Fruit fly (Drosophila melanogaster) whole organism, embryonic: Measurements from ENCODE around the gene IntS4.

Source experiments
- Abd-B ChIP-seq: fragments of 200-800 bp; sonication (Bioruptor generic); optimal IDR thresholded peaks from 2 replicates; lab custom pipeline; 2018; ENCODE audit warnings: missing biosample characterization, mild to moderate bottlenecking, missing genetic modification characterization, moderate library complexity
- Atf-2 ChIP-seq: fragments of 200-800 bp; sonication (Bioruptor generic); optimal IDR thresholded peaks from 2 replicates; lab custom pipeline; 2016; ENCODE audit warnings: missing biosample characterization, missing genetic modification characterization
- Atf6 ChIP-seq: fragments of 200-800 bp; sonication (Bioruptor generic); IDR thresholded peaks from 2 replicates; pipeline ENCODE4 v1.3.6; 2022; ENCODE audit warnings: missing biosample characterization, missing genetic modification characterization
- Bdp1 ChIP-seq: fragments of 200-800 bp; sonication (Bioruptor generic); optimal IDR thresholded peaks from 3 replicates; lab custom pipeline; 2016; ENCODE audit warnings: missing biosample characterization, missing genetic modification characterization
- CG10543 ChIP-seq: fragments of 200-800 bp; sonication (Bioruptor generic); optimal IDR thresholded peaks from 3 replicates; lab custom pipeline; 2017; ENCODE audit warnings: missing biosample characterization, mild to moderate bottlenecking, missing genetic modification characterization, moderate library complexity
- CG12155 ChIP-seq: fragments of 200-800 bp; sonication (Bioruptor generic); optimal IDR thresholded peaks from 3 replicates; lab custom pipeline; 2016; ENCODE audit warnings: missing biosample characterization, missing genetic modification characterization
- CG14050 ChIP-seq: fragments of 200-800 bp; sonication (Bioruptor generic); IDR thresholded peaks from 3 replicates; pipeline ENCODE4 v1.3.6; 2022; ENCODE audit warnings: missing biosample characterization, missing genetic modification characterization
- CG14965 ChIP-seq: fragments of 200-800 bp; sonication (Bioruptor generic); optimal IDR thresholded peaks from 2 replicates; lab custom pipeline; 2016; ENCODE audit warnings: missing biosample characterization, missing genetic modification characterization, borderline replicate concordance
- CG16863 ChIP-seq: fragments of 200-800 bp; sonication (Bioruptor generic); optimal IDR thresholded peaks from 3 replicates; lab custom pipeline; 2016; ENCODE audit warnings: missing biosample characterization, missing genetic modification characterization
- CG1792 ChIP-seq: fragments of 200-800 bp; sonication (Bioruptor generic); optimal IDR thresholded peaks from 2 replicates; lab custom pipeline; 2016; ENCODE audit warnings: missing biosample characterization, missing genetic modification characterization
- CG18011 ChIP-seq: fragments of 200-800 bp; sonication (Bioruptor generic); optimal IDR thresholded peaks from 2 replicates; lab custom pipeline; 2017; ENCODE audit warnings: missing biosample characterization, missing genetic modification characterization, mild to moderate bottlenecking, moderate library complexity, missing genotype
- CG18476 ChIP-seq: fragments of 200-800 bp; sonication (Bioruptor generic); optimal IDR thresholded peaks from 2 replicates; lab custom pipeline; 2016; ENCODE audit warnings: missing biosample characterization, mild to moderate bottlenecking, missing genetic modification characterization
- CG33213 ChIP-seq: fragments of 200-800 bp; sonication (Bioruptor generic); optimal IDR thresholded peaks from 3 replicates; lab custom pipeline; 2016; ENCODE audit warnings: missing biosample characterization, missing genetic modification characterization
- CG3407 ChIP-seq: fragments of 200-800 bp; sonication (Bioruptor generic); optimal IDR thresholded peaks from 2 replicates; lab custom pipeline; 2018; ENCODE audit warnings: missing biosample characterization, mild to moderate bottlenecking, missing genetic modification characterization
- CG3838 ChIP-seq: fragments of 200-800 bp; sonication (Bioruptor generic); optimal IDR thresholded peaks from 3 replicates; lab custom pipeline; 2016; ENCODE audit warnings: missing biosample characterization, missing genetic modification characterization
- CG6175 ChIP-seq: fragments of 200-800 bp; sonication (Bioruptor generic); IDR thresholded peaks from 3 replicates; pipeline ENCODE4 v1.3.6; 2022; ENCODE audit warnings: missing biosample characterization, missing genetic modification characterization
- CG6765 ChIP-seq: fragments of 200-800 bp; sonication (Bioruptor generic); optimal IDR thresholded peaks from 3 replicates; lab custom pipeline; 2017; ENCODE audit warnings: missing biosample characterization, mild to moderate bottlenecking, missing genetic modification characterization
- CHES-1-like ChIP-seq: fragments of 200-800 bp; sonication (Bioruptor generic); optimal IDR thresholded peaks from 2 replicates; lab custom pipeline; 2016; ENCODE audit warnings: missing biosample characterization, missing genetic modification characterization
- Camta ChIP-seq: fragments of 200-800 bp; sonication (Bioruptor generic); optimal IDR thresholded peaks from 2 replicates; lab custom pipeline; 2016; ENCODE audit warnings: missing biosample characterization, missing genetic modification characterization
- Dip2 ChIP-seq: fragments of 200-800 bp; sonication (Bioruptor generic); IDR thresholded peaks from 2 replicates; pipeline ENCODE4 v1.3.6; 2022; ENCODE audit warnings: missing biosample characterization, missing genetic modification characterization
- Drgx ChIP-seq: fragments of 200-800 bp; sonication (Bioruptor generic); IDR thresholded peaks from 2 replicates; pipeline ENCODE4 v1.3.6; 2022; ENCODE audit warnings: missing biosample characterization, missing genetic modification characterization
- Eip74EF ChIP-seq, 2 experiments: fragments of 200-800 bp in 1 of 2; fragments of >200 bp in 1 of 2; sonication (Bioruptor generic) in 1 of 2; optimal IDR thresholded peaks; 2 replicates each; lab custom pipeline; 2017 to 2019; ENCODE audit warnings: missing biosample characterization in 2 of 2, missing genetic modification characterization in 2 of 2, mild to moderate bottlenecking in 1 of 2, moderate library complexity in 1 of 2
- Ets97D ChIP-seq: fragments of 200-800 bp; sonication (Bioruptor generic); optimal IDR thresholded peaks from 3 replicates; lab custom pipeline; 2016; ENCODE audit warnings: missing biosample characterization, missing genetic modification characterization
- Fer2 ChIP-seq: fragments of 200-800 bp; sonication (Bioruptor generic); optimal IDR thresholded peaks from 2 replicates; lab custom pipeline; 2018; ENCODE audit warnings: missing biosample characterization, mild to moderate bottlenecking, missing genetic modification characterization, moderate library complexity
- H2.0 ChIP-seq: fragments of 200-800 bp; sonication (Bioruptor generic); IDR thresholded peaks from 2 replicates; pipeline ENCODE4 v1.3.6; 2022; ENCODE audit warnings: missing biosample characterization, missing genetic modification characterization
- HLHmδ ChIP-seq: fragments of 200-800 bp; sonication (Bioruptor generic); optimal IDR thresholded peaks from 2 replicates; lab custom pipeline; 2018; ENCODE audit warnings: missing biosample characterization, mild to moderate bottlenecking, missing genetic modification characterization, moderate library complexity
- Lpt ChIP-seq: fragments of >200 bp; optimal IDR thresholded peaks from 2 replicates; lab custom pipeline; 2018; ENCODE audit warnings: missing biosample characterization, missing genetic modification characterization
- NK7.1 ChIP-seq: fragments of 200-800 bp; sonication (Bioruptor generic); optimal IDR thresholded peaks from 3 replicates; lab custom pipeline; 2016; ENCODE audit warnings: missing biosample characterization, missing genetic modification characterization
- NfI ChIP-seq: fragments of 200-800 bp; sonication (Bioruptor generic); optimal IDR thresholded peaks from 3 replicates; lab custom pipeline; 2018; ENCODE audit warnings: missing biosample characterization, mild to moderate bottlenecking, missing genetic modification characterization, moderate library complexity
- Opbp ChIP-seq: fragments of 200-800 bp; sonication (Bioruptor generic); IDR thresholded peaks from 3 replicates; pipeline ENCODE4 v1.3.6; 2022; ENCODE audit warnings: missing biosample characterization, missing genetic modification characterization; ENCODE audit not compliant: partially characterized antibody
- Pdp1 ChIP-seq, 2 experiments: fragments of 200-800 bp; sonication (Bioruptor generic); optimal IDR thresholded peaks; 3 replicates each; lab custom pipeline; 2016; ENCODE audit warnings: missing biosample characterization in 2 of 2, missing genetic modification characterization in 2 of 2, mild to moderate bottlenecking in 1 of 2, moderate library complexity in 1 of 2
- Side ChIP-seq: fragments of 200-800 bp; sonication (Bioruptor generic); optimal IDR thresholded peaks from 2 replicates; lab custom pipeline; 2016; ENCODE audit warnings: missing biosample characterization, missing genetic modification characterization
- Usf ChIP-seq: fragments of 200-800 bp; sonication (Bioruptor generic); optimal IDR thresholded peaks from 2 replicates; lab custom pipeline; 2017; ENCODE audit warnings: missing genotype, missing biosample characterization, missing genetic modification characterization
- ase ChIP-seq: fragments of 200-800 bp; sonication (Bioruptor generic); IDR thresholded peaks from 3 replicates; pipeline ENCODE4 v1.3.6; 2022; ENCODE audit warnings: missing biosample characterization, missing genetic modification characterization
- ato ChIP-seq: fragments of 200-800 bp; sonication (Bioruptor generic); IDR thresholded peaks from 2 replicates; pipeline ENCODE4 v1.3.6; 2022; ENCODE audit warnings: missing biosample characterization, missing genetic modification characterization; ENCODE audit not compliant: partially characterized antibody
- az2 ChIP-seq: fragments of 200-800 bp; sonication (Bioruptor generic); optimal IDR thresholded peaks from 3 replicates; lab custom pipeline; 2016; ENCODE audit warnings: missing biosample characterization, missing genetic modification characterization
- bab2 ChIP-seq: fragments of 200-800 bp; sonication (Bioruptor generic); optimal IDR thresholded peaks from 2 replicates; lab custom pipeline; 2016; ENCODE audit warnings: missing biosample characterization, missing genetic modification characterization
- bigmax ChIP-seq: fragments of 200-800 bp; sonication (Bioruptor generic); optimal IDR thresholded peaks from 2 replicates; lab custom pipeline; 2018; ENCODE audit warnings: missing biosample characterization, mild to moderate bottlenecking, missing genetic modification characterization
- btn ChIP-seq: fragments of 200-800 bp; sonication (Bioruptor generic); optimal IDR thresholded peaks from 2 replicates; lab custom pipeline; 2016; ENCODE audit warnings: missing biosample characterization, missing genetic modification characterization
- cad ChIP-seq: fragments of >200 bp; optimal IDR thresholded peaks from 2 replicates; lab custom pipeline; 2017; ENCODE audit warnings: missing biosample characterization, missing genetic modification characterization
- dan ChIP-seq: fragments of 200-800 bp; sonication (Bioruptor generic); IDR thresholded peaks from 2 replicates; pipeline ENCODE4 v1.3.6; 2022; ENCODE audit warnings: missing biosample characterization, missing genetic modification characterization
- en ChIP-seq: fragments of 200-800 bp; sonication (Bioruptor generic); optimal IDR thresholded peaks from 2 replicates; lab custom pipeline; 2016; ENCODE audit warnings: missing biosample characterization, missing genetic modification characterization
- ind ChIP-seq: fragments of 200-800 bp; sonication (Bioruptor generic); optimal IDR thresholded peaks from 3 replicates; lab custom pipeline; 2016; ENCODE audit warnings: missing biosample characterization, missing genetic modification characterization
- luna ChIP-seq: fragments of 200-800 bp; sonication (Bioruptor generic); optimal IDR thresholded peaks from 2 replicates; lab custom pipeline; 2016; ENCODE audit warnings: missing biosample characterization, missing genetic modification characterization
- mirr ChIP-seq: fragments of 200-800 bp; sonication (Bioruptor generic); optimal IDR thresholded peaks from 3 replicates; lab custom pipeline; 2018; ENCODE audit warnings: missing biosample characterization, mild to moderate bottlenecking, missing genetic modification characterization
- odd ChIP-seq: fragments of 200-800 bp; sonication (Bioruptor generic); optimal IDR thresholded peaks from 2 replicates; lab custom pipeline; 2017; ENCODE audit warnings: missing biosample characterization, mild to moderate bottlenecking, missing genetic modification characterization
- slp2 ChIP-seq: fragments of 200-800 bp; sonication (Bioruptor generic); optimal IDR thresholded peaks from 2 replicates; lab custom pipeline; 2016; ENCODE audit warnings: missing biosample characterization, missing genetic modification characterization
- sob ChIP-seq: fragments of 200-800 bp; sonication (Bioruptor generic); IDR thresholded peaks from 2 replicates; pipeline ENCODE4 v1.3.6; 2022; ENCODE audit warnings: missing biosample characterization, missing genetic modification characterization
- vfl ChIP-seq: fragments of 200-800 bp; sonication (Bioruptor generic); optimal IDR thresholded peaks from 2 replicates; lab custom pipeline; 2016; ENCODE audit warnings: missing biosample characterization, missing genetic modification characterization

IntS4 gene

dm6 chrX:8561404-8562397, 3.1 kb upstream of the IntS4 start (continued):
- no peak for TF ChIP-seq CG12155 (GFP tag; lab: Kevin White, UChicago)
- peak; percentile 33 for TF ChIP-seq ind (GFP tag; lab: Kevin White, UChicago)
- no peak for TF ChIP-seq Eip74EF (GFP tag; optimal IDR thresholded peaks at IDR 0.05; lab: Kevin White, UChicago)
- TF ChIP-seq bigmax (GFP tag; lab: Kevin White, UChicago): peak; percentile 51
- no peak for TF ChIP-seq az2 (GFP tag; lab: Kevin White, UChicago)
- no peak for TF ChIP-seq btn (GFP tag; lab: Kevin White, UChicago)
- no peak for TF ChIP-seq Atf6 (GFP tag; lab: Robert Waterston, UW)
- TF ChIP-seq Pdp1 (GFP tag; optimal IDR thresholded peaks at IDR 0.05; lab: Kevin White, UChicago): peak; percentile 14 to 83
- TF ChIP-seq CHES-1-like (GFP tag; lab: Kevin White, UChicago): peak; percentile 16
- TF ChIP-seq mirr: peak; percentile 50
- peak; percentile 62 for TF ChIP-seq CG10543
- no peak for TF ChIP-seq luna (GFP tag; lab: Kevin White, UChicago)
- no peak for TF ChIP-seq cad (GFP tag; lab: Kevin White, UChicago)
- no peak for TF ChIP-seq NfI (GFP tag; lab: Kevin White, UChicago)
- peak; percentile 38 for TF ChIP-seq CG33213
- no peak for TF ChIP-seq CG14050 (GFP tag; lab: Robert Waterston, UW)
- TF ChIP-seq CG1792: no peak
- no peak for TF ChIP-seq sob
- TF ChIP-seq Lpt (GFP tag; lab: Kevin White, UChicago): no peak
- TF ChIP-seq CG6175: no peak
- TF ChIP-seq en: no peak
- TF ChIP-seq slp2 (GFP tag; lab: Kevin White, UChicago): no peak
- TF ChIP-seq ato (GFP tag; lab: Robert Waterston, UW): no peak
- no peak for TF ChIP-seq bab2 (GFP tag; lab: Kevin White, UChicago)
- no peak for TF ChIP-seq dan (GFP tag; lab: Robert Waterston, UW)
- TF ChIP-seq ase (GFP tag; lab: Robert Waterston, UW): no peak
- no peak for TF ChIP-seq CG3838 (GFP tag; lab: Kevin White, UChicago)
- peak; percentile 20 for TF ChIP-seq odd (GFP tag; lab: Kevin White, UChicago)
- TF ChIP-seq Fer2: no peak
- no peak for TF ChIP-seq NK7.1 (GFP tag; lab: Kevin White, UChicago)
- TF ChIP-seq H2.0 (GFP tag; lab: Robert Waterston, UW): no peak
- peak; percentile 8 for TF ChIP-seq CG18476 (GFP tag; lab: Kevin White, UChicago)
- peak; percentile 15 for TF ChIP-seq Camta
- TF ChIP-seq CG16863: no peak
- TF ChIP-seq Drgx: peak; percentile 74
- no peak for TF ChIP-seq CG6765
- no peak for TF ChIP-seq Atf-2
- peak; percentile 0 for TF ChIP-seq Bdp1
- no peak for TF ChIP-seq HLHmδ
- no peak for TF ChIP-seq CG3407 (GFP tag; lab: Kevin White, UChicago)
- TF ChIP-seq Opbp: peak; percentile 56; the same call in 1 of the 3 replicates
- TF ChIP-seq vfl: peak; percentile 21
- no peak for TF ChIP-seq Usf (GFP tag; lab: Kevin White, UChicago)
- TF ChIP-seq CG14965 (GFP tag; lab: Kevin White, UChicago): no peak
- peak; percentile 28 for TF ChIP-seq Abd-B
- no peak for TF ChIP-seq CG18011 (GFP tag; lab: Kevin White, UChicago)
- peak; percentile 6 for TF ChIP-seq Ets97D (GFP tag; lab: Kevin White, UChicago)
- peak; percentile 56 for TF ChIP-seq Side (GFP tag; lab: Kevin White, UChicago)
- TF ChIP-seq Dip2 (GFP tag; lab: Robert Waterston, UW): no peak
